Worm (Caenorhabditis elegans): ENCODE results near the gene C55A6.4.

Gene C55A6.4

DNA sequence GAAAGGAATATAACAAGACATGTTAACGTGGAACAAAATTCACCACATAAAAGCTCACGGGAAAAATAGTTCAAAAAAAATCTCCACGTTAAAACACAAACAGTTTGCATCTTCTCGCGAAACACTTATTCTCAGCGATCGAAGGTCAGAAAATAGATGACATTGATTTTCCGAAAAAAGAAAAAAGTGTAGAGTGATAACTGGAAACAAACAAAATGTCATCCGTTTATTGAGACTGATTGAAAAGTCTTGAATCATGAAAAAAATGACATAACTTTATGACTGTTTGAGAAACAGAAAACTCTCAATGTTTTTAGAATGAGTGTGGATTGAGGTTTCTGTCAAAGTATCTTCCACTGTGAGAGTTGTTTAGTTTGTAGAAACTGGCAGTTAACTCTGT lies at the start of gene C55A6.4:
TSS of gene C55A6.4 (minus strand) at position 101 of the 400 bp plus-strand sequence.
- TF ChIP-seq fkh-4 (tag; optimal IDR thresholded peaks at IDR 0.05; ENCODE audit: borderline replicate concordance) = no peak
- no peak for TF ChIP-seq ces-1 (GFP tag; optimal IDR thresholded peaks at IDR 0.05)
- no peak for TF ChIP-seq elt-2 (tag; optimal IDR thresholded peaks at IDR 0.05)
- no peak for TF ChIP-seq nhr-19 (GFP tag; conservative IDR thresholded peaks at IDR 0.05)
- no peak for TF ChIP-seq rnt-1 (tag; optimal IDR thresholded peaks at IDR 0.05)
- no peak for TF ChIP-seq skn-1 (tag; optimal IDR thresholded peaks at IDR 0.05)
- TF ChIP-seq nhr-12 (tag; optimal IDR thresholded peaks at IDR 0.05) = no peak
- no peak for TF ChIP-seq efl-3 (GFP tag; optimal IDR thresholded peaks at IDR 0.05)
- no peak for TF ChIP-seq unc-86 (tag; optimal IDR thresholded peaks at IDR 0.05)
- no peak for TF ChIP-seq C16A3.4 (tag; optimal IDR thresholded peaks at IDR 0.05)

DNA sequence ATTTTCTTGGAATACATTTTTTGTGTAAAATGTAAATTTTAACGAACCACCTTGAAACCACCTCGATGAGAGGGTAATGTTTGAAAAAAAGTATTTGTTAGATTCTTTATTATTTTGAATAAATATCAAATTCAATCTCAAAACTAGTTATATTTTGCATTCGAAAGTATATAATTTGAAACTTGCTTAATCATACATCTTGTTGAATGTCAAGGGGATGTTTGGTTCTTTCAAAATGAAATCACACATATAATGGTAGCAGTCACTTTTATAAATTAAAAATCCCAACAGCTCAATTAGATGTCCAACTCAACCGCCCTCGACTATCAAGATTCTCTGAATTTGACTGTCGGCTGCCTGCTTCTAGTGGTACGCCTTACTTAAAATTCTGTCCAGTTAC lies 46.9 kb upstream of the C55A6.4 start, which contains the start of gene srx-87:
TSS of gene srx-87 (plus strand) at position 301 of the 400 bp plus-strand sequence.
- TF ChIP-seq efl-1 (optimal IDR thresholded peaks at IDR 0.05) (no peak), efl-1 (GFP tag; optimal IDR thresholded peaks at IDR 0.05 in 1 of 2) (peak in 1 of 2 experiments; percentile 17), nhr-28 (tag; optimal IDR thresholded peaks at IDR 0.05) (no peak)

DNA sequence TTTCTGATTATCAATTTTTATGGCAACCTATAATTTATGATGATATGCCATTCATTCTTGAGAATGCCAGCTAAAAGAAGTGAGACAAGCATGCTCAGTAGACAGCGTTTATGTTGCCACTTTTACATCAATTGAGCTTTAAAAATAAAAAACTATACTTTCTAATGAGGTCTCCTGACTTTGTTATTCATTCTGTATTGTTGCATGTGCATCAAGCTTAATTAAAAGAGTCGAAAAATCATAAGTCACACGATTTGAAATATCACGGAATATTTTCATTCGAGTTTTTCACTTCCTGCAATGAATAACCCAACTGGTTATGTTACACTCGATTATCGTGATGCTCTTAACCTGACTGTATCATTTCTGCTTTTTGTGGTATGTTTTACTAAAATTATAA lies 45.0 kb upstream of the C55A6.4 start, which contains the start of gene srx-86:
TSS of gene srx-86 (plus strand) at position 301 of the 400 bp plus-strand sequence.
- TF ChIP-seq mab-9 (GFP tag; IDR thresholded peaks at IDR 0.05) (no peak), hlh-17 (GFP tag; optimal IDR thresholded peaks at IDR 0.05; ENCODE audit: borderline replicate concordance) (no peak), nhr-76 (tag; optimal IDR thresholded peaks at IDR 0.05) (no peak), efl-3 (GFP tag; optimal IDR thresholded peaks at IDR 0.05) (no peak), xbp-1 (tag; optimal IDR thresholded peaks at IDR 0.05) (no peak), C34B4.2 (tag; optimal IDR thresholded peaks at IDR 0.05) (no peak), zag-1 (tag; optimal IDR thresholded peaks at IDR 0.05) (no peak), ceh-8 (GFP tag; optimal IDR thresholded peaks at IDR 0.05) (no peak), swsn-7 (tag; optimal IDR thresholded peaks at IDR 0.05) (no peak), fkh-4 (tag; optimal IDR thresholded peaks at IDR 0.05; ENCODE audit: borderline replicate concordance) (no peak), C04F5.9 (tag; optimal IDR thresholded peaks at IDR 0.05) (no peak), unc-98 (GFP tag; IDR thresholded peaks at IDR 0.05) (no peak), Y116A8C.19 (tag; optimal IDR thresholded peaks at IDR 0.05; ENCODE audit: borderline replicate concordance) (no peak), skn-1 (tag; optimal IDR thresholded peaks at IDR 0.05) (no peak), alr-1 (tag; optimal IDR thresholded peaks at IDR 0.05; ENCODE audit: borderline replicate concordance) (no peak)

DNA sequence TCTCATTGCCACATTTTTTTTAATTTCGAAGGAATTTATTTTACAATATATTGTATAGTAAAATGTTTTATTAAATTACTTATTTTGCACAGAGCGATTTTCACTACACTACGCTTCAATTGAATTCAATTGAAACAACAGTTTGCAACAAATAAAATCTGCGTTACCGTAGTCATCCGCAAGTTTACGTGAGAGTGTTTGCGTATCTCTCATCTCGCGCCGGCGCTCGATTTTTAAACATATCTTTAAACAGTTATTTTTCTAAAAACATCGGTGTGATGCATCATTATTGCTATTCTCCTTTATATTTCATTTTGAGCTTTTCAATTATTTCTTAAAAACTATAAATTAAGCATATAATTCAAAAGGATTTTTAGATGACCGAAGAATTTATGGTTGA lies 36.6 kb upstream of the C55A6.4 start, which contains the start of gene duo-1:
TSS of gene duo-1 (plus strand) at position 371 of the 400 bp plus-strand sequence.
- TF ChIP-seq ceh-63 (GFP tag; optimal IDR thresholded peaks at IDR 0.05) (no peak), xbp-1 (tag; optimal IDR thresholded peaks at IDR 0.05) (no peak), sptf-1 (tag; optimal IDR thresholded peaks at IDR 0.05) (no peak), F16B12.6 (tag; optimal IDR thresholded peaks at IDR 0.05) (peak; percentile 23), efl-1 (optimal IDR thresholded peaks at IDR 0.05) (peak in 1 of 2 experiments; percentile 57), efl-1 (GFP tag; optimal IDR thresholded peaks at IDR 0.05 in 1 of 2) (no peak), nhr-11 (tag; optimal IDR thresholded peaks at IDR 0.05) (no peak), hlh-17 (GFP tag; optimal IDR thresholded peaks at IDR 0.05; ENCODE audit: borderline replicate concordance) (no peak), irx-1 (tag; optimal IDR thresholded peaks at IDR 0.05) (no peak), dpl-1 (GFP tag; optimal IDR thresholded peaks at IDR 0.05) (peak in 1 of 3 experiments; percentile 5), lin-14 (GFP tag; optimal IDR thresholded peaks at IDR 0.05) (no peak), hlh-4 (tag; optimal IDR thresholded peaks at IDR 0.05) (no peak)

DNA sequence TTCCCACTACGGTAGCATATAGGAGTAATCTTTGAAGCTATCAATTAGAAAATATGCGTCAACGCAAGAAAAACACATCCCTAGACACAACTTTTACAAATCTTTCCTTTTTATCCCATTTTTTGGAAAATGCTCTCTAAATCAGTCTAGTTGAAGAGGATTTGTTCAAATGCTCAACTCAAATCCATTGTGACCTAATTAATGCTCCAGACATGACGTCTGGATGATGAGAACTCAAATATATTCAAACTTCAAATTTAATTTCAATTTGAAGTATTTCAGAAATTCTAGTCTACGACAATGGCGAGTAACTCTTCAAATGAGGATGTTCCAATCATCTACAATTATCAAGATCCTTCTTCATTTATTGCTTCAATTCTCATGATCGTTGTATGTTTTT lies 34.7 kb upstream of the C55A6.4 start, which contains the start of gene srx-85:
TSS of gene srx-85 (plus strand) at position 301 of the 400 bp plus-strand sequence.
- TF ChIP-seq nhr-76 (tag; optimal IDR thresholded peaks at IDR 0.05) = no peak
- no peak for TF ChIP-seq mdl-1 (tag; optimal IDR thresholded peaks at IDR 0.05)

Data from whole organism, L1 larva.